Fruit fly (Drosophila melanogaster): ENCODE measurements around the gene Tgs1.

dm6 chr3R:18226809-18227157, 28.5 kb upstream of the Tgs1 start:
- TF ChIP-seq CG6792 (GFP tag; optimal IDR thresholded peaks at IDR 0.05) (no peak), CG8632 (GFP tag; optimal IDR thresholded peaks at IDR 0.05) (no peak), CG3032 (tag; optimal IDR thresholded peaks at IDR 0.05) (no peak), pdm3 (GFP tag; optimal IDR thresholded peaks at IDR 0.05) (no peak), Sox15 (GFP tag; optimal IDR thresholded peaks at IDR 0.05) (no peak), CG6808 (GFP tag; optimal IDR thresholded peaks at IDR 0.05) (no peak), cyc (GFP tag; optimal IDR thresholded peaks at IDR 0.05) (no peak), Hr38 (GFP tag; optimal IDR thresholded peaks at IDR 0.05) (no peak), Gug (GFP tag; IDR thresholded peaks at IDR 0.05) (no peak), Ets96B (tag; optimal IDR thresholded peaks at IDR 0.05) (no peak), OdsH (GFP tag; optimal IDR thresholded peaks at IDR 0.05) (no peak), fd85E (GFP tag; optimal IDR thresholded peaks at IDR 0.05) (no peak), fd59A (GFP tag; optimal IDR thresholded peaks at IDR 0.05) (no peak), Lpt (GFP tag; optimal IDR thresholded peaks at IDR 0.05) (no peak)
